Fruit fly (Drosophila melanogaster) whole organism, embryonic: ENCODE measurements around the gene pasi2.

ENCODE experiments used
- Abd-B ChIP-seq: fragments of 200-800 bp; sonication (Bioruptor generic); optimal IDR thresholded peaks from 2 replicates; lab custom pipeline; 2018; ENCODE audit warnings: missing biosample characterization, mild to moderate bottlenecking, missing genetic modification characterization, moderate library complexity
- Asciz ChIP-seq: fragments of 200-800 bp; sonication (Bioruptor generic); optimal IDR thresholded peaks from 2 replicates; lab custom pipeline; 2017; ENCODE audit warnings: missing biosample characterization, mild to moderate bottlenecking, missing genetic modification characterization, missing genetic modification reagents
- B-H1 ChIP-seq: fragments of 200-800 bp; sonication (Bioruptor generic); IDR thresholded peaks from 3 replicates; pipeline ENCODE4 v1.3.6; 2022; ENCODE audit warnings: missing biosample characterization, missing genetic modification characterization
- Bdp1 ChIP-seq: fragments of 200-800 bp; sonication (Bioruptor generic); optimal IDR thresholded peaks from 3 replicates; lab custom pipeline; 2016; ENCODE audit warnings: missing biosample characterization, missing genetic modification characterization
- Bgb ChIP-seq: fragments of 200-800 bp; sonication (Bioruptor generic); IDR thresholded peaks from 2 replicates; pipeline ENCODE4 v1.3.6; 2022; ENCODE audit warnings: missing biosample characterization, missing genetic modification characterization; ENCODE audit not compliant: partially characterized antibody
- Bteb2 ChIP-seq: fragments of 200-800 bp; sonication (Bioruptor generic); optimal IDR thresholded peaks from 2 replicates; lab custom pipeline; 2016; ENCODE audit warnings: missing biosample characterization, missing genetic modification characterization
- CG10274 ChIP-seq: fragments of 200-800 bp; sonication (Bioruptor generic); optimal IDR thresholded peaks from 3 replicates; lab custom pipeline; 2017; ENCODE audit warnings: missing biosample characterization, mild to moderate bottlenecking, missing genetic modification characterization
- CG10366 ChIP-seq: fragments of 200-800 bp; sonication (Bioruptor generic); IDR thresholded peaks from 2 replicates; pipeline ENCODE4 v1.3.6; 2022; ENCODE audit warnings: missing biosample characterization, missing genetic modification characterization
- CG10462 ChIP-seq: fragments of 200-800 bp; sonication (Bioruptor generic); optimal IDR thresholded peaks from 2 replicates; lab custom pipeline; 2016; ENCODE audit warnings: missing biosample characterization, missing genetic modification characterization
- CG15011 ChIP-seq: fragments of 200-800 bp; sonication (Bioruptor generic); optimal IDR thresholded peaks from 3 replicates; lab custom pipeline; 2018; ENCODE audit warnings: missing biosample characterization, mild to moderate bottlenecking, missing genetic modification characterization
- CG17186 ChIP-seq: fragments of 200-800 bp; sonication (Bioruptor generic); optimal IDR thresholded peaks from 3 replicates; lab custom pipeline; 2017; ENCODE audit warnings: missing biosample characterization, missing genetic modification reagents, missing genetic modification characterization
- CG17328 ChIP-seq: fragments of 200-800 bp; sonication (Bioruptor generic); IDR thresholded peaks from 2 replicates; pipeline ENCODE4 v1.3.6; 2022; ENCODE audit warnings: missing biosample characterization, missing genetic modification characterization
- CG17361 ChIP-seq: fragments of 200-800 bp; sonication (Bioruptor generic); IDR thresholded peaks from 3 replicates; pipeline ENCODE4 v1.3.6; 2022; ENCODE audit warnings: missing biosample characterization, missing genetic modification characterization
- CG17612 ChIP-seq: fragments of 200-800 bp; sonication (Bioruptor generic); IDR thresholded peaks from 2 replicates; pipeline ENCODE4 v1.3.6; 2022; ENCODE audit warnings: missing biosample characterization, missing genetic modification characterization
- CG17912 ChIP-seq: fragments of 200-800 bp; sonication (Bioruptor generic); optimal IDR thresholded peaks from 2 replicates; lab custom pipeline; 2018; ENCODE audit warnings: missing biosample characterization, mild to moderate bottlenecking, missing genetic modification characterization
- CG2120 ChIP-seq: fragments of 200-800 bp; sonication (Bioruptor generic); optimal IDR thresholded peaks from 3 replicates; lab custom pipeline; 2016; ENCODE audit warnings: missing biosample characterization, missing genetic modification characterization
- CG2678 ChIP-seq: fragments of 200-800 bp; sonication (Bioruptor generic); optimal IDR thresholded peaks from 3 replicates; lab custom pipeline; 2019; ENCODE audit warnings: missing biosample characterization, mild to moderate bottlenecking, missing genetic modification characterization, moderate library complexity
- CG30431 ChIP-seq: fragments of 200-800 bp; sonication (Bioruptor generic); optimal IDR thresholded peaks from 2 replicates; lab custom pipeline; 2017; ENCODE audit warnings: missing biosample characterization, missing genetic modification characterization
- CG31388 ChIP-seq: fragments of 200-800 bp; sonication (Bioruptor generic); optimal IDR thresholded peaks from 2 replicates; lab custom pipeline; 2016; ENCODE audit warnings: missing biosample characterization, missing genetic modification characterization
- CG42726 ChIP-seq: fragments of 200-800 bp; sonication (Bioruptor generic); IDR thresholded peaks from 2 replicates; pipeline ENCODE4 v1.3.6; 2022; ENCODE audit warnings: missing biosample characterization, missing genetic modification characterization; ENCODE audit not compliant: partially characterized antibody
- CG7357 ChIP-seq: fragments of 200-800 bp; sonication (Bioruptor generic); IDR thresholded peaks from 3 replicates; pipeline ENCODE4 v1.3.6; 2022; ENCODE audit warnings: missing biosample characterization, missing genetic modification characterization
- CG7745 ChIP-seq: fragments of 200-800 bp; sonication (Bioruptor generic); optimal IDR thresholded peaks from 2 replicates; lab custom pipeline; 2018; ENCODE audit warnings: missing biosample characterization, mild to moderate bottlenecking, missing genetic modification characterization, moderate library complexity
- CG7928 ChIP-seq: fragments of 200-800 bp; sonication (Bioruptor generic); optimal IDR thresholded peaks from 2 replicates; lab custom pipeline; 2017; ENCODE audit warnings: missing biosample characterization, mild to moderate bottlenecking, missing genetic modification characterization
- CG8359 ChIP-seq: fragments of 200-800 bp; sonication (Bioruptor generic); optimal IDR thresholded peaks from 2 replicates; lab custom pipeline; 2017; ENCODE audit warnings: missing biosample characterization, mild to moderate bottlenecking, missing genetic modification characterization, borderline replicate concordance
- CG9727 ChIP-seq: fragments of 200-800 bp; sonication (Bioruptor generic); optimal IDR thresholded peaks from 3 replicates; lab custom pipeline; 2017; ENCODE audit warnings: missing biosample characterization, mild to moderate bottlenecking, missing genetic modification characterization
- CTCF ChIP-seq: fragments of 200-800 bp; sonication (Bioruptor generic); optimal IDR thresholded peaks from 2 replicates; lab custom pipeline; 2017; ENCODE audit warnings: missing biosample characterization, mild to moderate bottlenecking, missing genetic modification characterization, moderate library complexity
- D ChIP-seq, 2 experiments: fragments of 200-800 bp in 1 of 2; fragments of >200 bp in 1 of 2; sonication (Bioruptor generic) in 1 of 2; optimal IDR thresholded peaks; 2 replicates in 1 of 2; 3 replicates in 1 of 2; lab custom pipeline; 2017; ENCODE audit warnings: mild to moderate bottlenecking in 1 of 2, missing biosample characterization in 1 of 2, missing genetic modification characterization in 1 of 2, missing genetic modification reagents in 1 of 2
- D19A ChIP-seq: fragments of 200-800 bp; optimal IDR thresholded peaks from 3 replicates; lab custom pipeline; 2019; ENCODE audit warnings: missing biosample characterization, mild to moderate bottlenecking, missing genetic modification characterization, moderate library complexity
- GATAe ChIP-seq: fragments of 200-800 bp; sonication (Bioruptor generic); conservative IDR thresholded peaks from 2 replicates; pipeline ENCODE4 v1.3.6; 2022; ENCODE audit warnings: missing biosample characterization, missing genetic modification characterization
- HLH4C ChIP-seq: fragments of 200-800 bp; sonication (Bioruptor generic); IDR thresholded peaks from 3 replicates; pipeline ENCODE4 v1.3.6; 2022; ENCODE audit warnings: missing biosample characterization, missing genetic modification characterization; ENCODE audit not compliant: partially characterized antibody
- HmgD ChIP-seq: fragments of 200-800 bp; sonication (Bioruptor generic); optimal IDR thresholded peaks from 3 replicates; lab custom pipeline; 2016; ENCODE audit warnings: missing biosample characterization, missing genetic modification characterization
- Med ChIP-seq: fragments of 200-800 bp; sonication (Bioruptor generic); peaks from one replicate; lab custom pipeline; 2016; ENCODE audit warnings: missing biosample characterization, missing genetic modification characterization, mild to moderate bottlenecking, inconsistent platforms, moderate library complexity
- PHDP ChIP-seq: fragments of 200-800 bp; sonication (Bioruptor generic); optimal IDR thresholded peaks from 3 replicates; lab custom pipeline; 2018; ENCODE audit warnings: missing biosample characterization, mild to moderate bottlenecking, missing genetic modification characterization, moderate library complexity
- Rx ChIP-seq: fragments of 200-800 bp; sonication (Bioruptor generic); IDR thresholded peaks from 2 replicates; pipeline ENCODE4 v1.3.6; 2022; ENCODE audit warnings: missing biosample characterization, missing genetic modification characterization
- Sin3A ChIP-seq: fragments of >200 bp; optimal IDR thresholded peaks from 2 replicates; lab custom pipeline; 2018
- Sox102F ChIP-seq: fragments of 200-800 bp; sonication (Bioruptor generic); optimal IDR thresholded peaks from 2 replicates; lab custom pipeline; 2018; ENCODE audit warnings: missing biosample characterization, mild to moderate bottlenecking, missing genetic modification characterization, moderate library complexity
- ac ChIP-seq: fragments of 200-800 bp; sonication (Bioruptor generic); optimal IDR thresholded peaks from 3 replicates; lab custom pipeline; 2017; ENCODE audit warnings: missing biosample characterization, mild to moderate bottlenecking, missing genetic modification characterization
- al ChIP-seq: fragments of 200-800 bp; sonication (Bioruptor generic); IDR thresholded peaks from 2 replicates; pipeline ENCODE4 v1.3.6; 2022; ENCODE audit warnings: missing biosample characterization, missing genetic modification characterization
- ash1 ChIP-seq: fragments of 200-800 bp; sonication (Bioruptor generic); optimal IDR thresholded peaks from 2 replicates; lab custom pipeline; 2018; ENCODE audit warnings: missing biosample characterization, mild to moderate bottlenecking, missing genetic modification characterization
- az2 ChIP-seq: fragments of 200-800 bp; sonication (Bioruptor generic); optimal IDR thresholded peaks from 3 replicates; lab custom pipeline; 2016; ENCODE audit warnings: missing biosample characterization, missing genetic modification characterization
- gce ChIP-seq: fragments of 200-800 bp; sonication (Bioruptor generic); IDR thresholded peaks from 3 replicates; pipeline ENCODE4 v1.3.6; 2022; ENCODE audit warnings: missing biosample characterization, missing genetic modification characterization
- gcm2 ChIP-seq: fragments of 200-800 bp; sonication (Bioruptor generic); optimal IDR thresholded peaks from 2 replicates; lab custom pipeline; 2016; ENCODE audit warnings: missing biosample characterization, missing genetic modification characterization
- ken ChIP-seq: fragments of 200-800 bp; sonication (Bioruptor generic); IDR thresholded peaks from 3 replicates; pipeline ENCODE4 v1.3.6; 2022; ENCODE audit warnings: missing biosample characterization, missing genetic modification characterization
- nau ChIP-seq: fragments of 200-800 bp; sonication (Bioruptor generic); optimal IDR thresholded peaks from 3 replicates; lab custom pipeline; 2017; ENCODE audit warnings: missing biosample characterization, mild to moderate bottlenecking, missing genetic modification characterization, missing genetic modification reagents
- otp ChIP-seq: fragments of 200-800 bp; sonication (Bioruptor generic); IDR thresholded peaks from 3 replicates; pipeline ENCODE4, ENCODE4 v1.3.6; 2022; ENCODE audit warnings: missing biosample characterization, missing genetic modification characterization
- scrt ChIP-seq: fragments of 200-800 bp; sonication (Bioruptor generic); optimal IDR thresholded peaks from 2 replicates; lab custom pipeline; 2018; ENCODE audit warnings: missing biosample characterization, mild to moderate bottlenecking, missing genetic modification characterization, moderate library complexity
- zen ChIP-seq: fragments of 200-800 bp; sonication (Bioruptor generic); optimal IDR thresholded peaks from 3 replicates; lab custom pipeline; 2018; ENCODE audit warnings: missing biosample characterization, mild to moderate bottlenecking, missing genetic modification characterization, moderate library complexity
- zen2 ChIP-seq: fragments of 200-800 bp; sonication (Bioruptor generic); IDR thresholded peaks from 3 replicates; pipeline ENCODE4 v1.3.6; 2022; ENCODE audit warnings: missing biosample characterization, missing genetic modification characterization; ENCODE audit not compliant: partially characterized antibody

The pasi2 gene

DNA sequence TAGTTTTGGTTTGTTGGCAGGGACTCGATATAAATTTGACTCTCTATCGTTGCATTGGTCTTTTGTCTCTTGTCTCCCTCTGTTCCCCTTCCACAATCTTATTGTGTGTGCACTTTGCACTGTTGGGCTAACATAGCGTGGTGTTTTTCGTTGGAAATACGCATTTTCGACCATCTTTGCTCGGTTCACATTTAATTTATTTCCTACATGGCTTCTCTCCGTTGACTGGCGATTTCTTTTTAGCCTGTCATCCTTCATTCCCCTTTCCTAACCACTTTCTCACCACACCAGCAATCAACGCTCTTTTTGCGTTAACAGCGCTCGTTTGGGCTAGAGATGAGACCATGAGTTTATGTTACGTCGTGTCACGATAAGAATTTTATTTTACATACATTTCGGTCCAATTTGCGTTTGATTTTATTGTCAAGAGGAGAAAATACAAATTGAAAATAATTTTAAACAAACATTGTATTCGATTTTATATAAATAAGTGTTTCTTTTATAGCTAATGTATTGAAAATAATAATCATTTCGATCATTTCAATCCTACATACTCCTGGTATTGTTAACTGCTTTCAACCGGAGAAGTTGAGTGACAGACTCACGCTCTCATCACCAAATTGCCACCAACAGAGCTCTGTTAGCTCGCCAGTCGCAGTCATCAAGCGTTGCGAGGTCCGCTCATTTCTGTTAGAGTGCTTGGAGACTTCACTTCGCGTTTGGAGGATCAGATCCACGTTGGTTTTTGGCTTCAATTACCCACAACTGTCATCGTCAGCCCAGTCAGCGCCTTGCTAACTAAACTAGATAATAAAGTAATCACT is 6.4 kb downstream of the pasi2 start (continued):
- TF ChIP-seq gce = no peak; the same call in 2 of the 3 replicates
- no peak for TF ChIP-seq ac (GFP tag; lab: Kevin White, UChicago)
- no peak for TF ChIP-seq CG7745
- TF ChIP-seq Rx (GFP tag; lab: Robert Waterston, UW) = no peak
- TF ChIP-seq CTCF (GFP tag; lab: Kevin White, UChicago) = peak; percentile 20
- peak; percentile 33; the same call in 2 of the 3 replicates for TF ChIP-seq B-H1 (GFP tag; lab: Robert Waterston, UW)
- TF ChIP-seq al = peak; percentile 29; the same call in 1 of the 2 replicates
- no peak; the same call in 2 of the 3 replicates for TF ChIP-seq zen2
- TF ChIP-seq CG9727 (GFP tag; lab: Kevin White, UChicago) = peak; percentile 79
- TF ChIP-seq CG10366 = peak; percentile 57; the same call in 1 of the 2 replicates
- peak; percentile 43; the same call in 1 of the 3 replicates for TF ChIP-seq CG7357
- TF ChIP-seq HLH4C (GFP tag; lab: Robert Waterston, UW) = peak; percentile 90
- no peak for TF ChIP-seq GATAe (GFP tag; lab: Robert Waterston, UW)
- TF ChIP-seq CG8359 (GFP tag; lab: Kevin White, UChicago) = peak; percentile 64
- no peak for TF ChIP-seq D (optimal IDR thresholded peaks at IDR 0.05; lab: Kevin White, UChicago)
- peak; percentile 65 for TF ChIP-seq D (GFP tag; optimal IDR thresholded peaks at IDR 0.05; lab: Kevin White, UChicago)
- peak; percentile 63; the same call in 1 of the 2 replicates for TF ChIP-seq CG42726 (GFP tag; lab: Robert Waterston, UW)
- TF ChIP-seq Abd-B (GFP tag; lab: Kevin White, UChicago) = peak; percentile 37
- TF ChIP-seq zen = peak; percentile 69
- peak; percentile 91 for TF ChIP-seq CG2678 (tag; lab: Kevin White, UChicago)
- peak; percentile 75 for TF ChIP-seq nau (GFP tag; lab: Kevin White, UChicago)
- peak; percentile 72 for TF ChIP-seq ash1 (GFP tag; lab: Kevin White, UChicago)
- no peak for TF ChIP-seq CG31388 (GFP tag; lab: Kevin White, UChicago)
- no peak for TF ChIP-seq CG17912 (GFP tag; lab: Kevin White, UChicago)
- peak; percentile 88 for TF ChIP-seq CG2120 (GFP tag; lab: Kevin White, UChicago)
- TF ChIP-seq CG17361 (GFP tag; lab: Robert Waterston, UW) = peak; percentile 81
- peak; percentile 64 for TF ChIP-seq Sox102F (GFP tag; lab: Kevin White, UChicago)
- no peak for TF ChIP-seq Sin3A (lab: Kevin White, UChicago)
- TF ChIP-seq PHDP (tag; lab: Kevin White, UChicago) = peak; percentile 85
- TF ChIP-seq otp (GFP tag; lab: Robert Waterston, UW) = peak; percentile 48; the same call in 1 of the 3 replicates
- peak; percentile 93 for TF ChIP-seq Med
- peak; percentile 30 for TF ChIP-seq Bdp1 (GFP tag; lab: Kevin White, UChicago)
- TF ChIP-seq CG17612 = peak; percentile 29; the same call in 1 of the 2 replicates
- peak; percentile 88 for TF ChIP-seq Bgb (GFP tag; lab: Robert Waterston, UW)
- no peak for TF ChIP-seq CG10274 (GFP tag; lab: Kevin White, UChicago)
- no peak for TF ChIP-seq CG10462
- TF ChIP-seq D19A (tag; lab: Kevin White, UChicago) = peak; percentile 68
- TF ChIP-seq CG15011 (GFP tag; lab: Kevin White, UChicago) = peak; percentile 81
- peak; percentile 38 for TF ChIP-seq CG30431 (GFP tag; lab: Kevin White, UChicago)
- TF ChIP-seq ken = peak; percentile 25; the same call in 1 of the 3 replicates
- TF ChIP-seq CG17328 (GFP tag; lab: Robert Waterston, UW) = peak; percentile 38
- peak; percentile 60 for TF ChIP-seq az2 (GFP tag; lab: Kevin White, UChicago)
- peak; percentile 13 for TF ChIP-seq HmgD (GFP tag; lab: Kevin White, UChicago)
- TF ChIP-seq CG7928 (GFP tag; lab: Kevin White, UChicago) = peak; percentile 24
- peak; percentile 68 for TF ChIP-seq CG17186 (GFP tag; lab: Kevin White, UChicago)
- TF ChIP-seq gcm2 = peak; percentile 7
- TF ChIP-seq scrt (GFP tag; lab: Kevin White, UChicago) = peak; percentile 80
- peak; percentile 55 for TF ChIP-seq Asciz (GFP tag; lab: Kevin White, UChicago)
- peak; percentile 64 for TF ChIP-seq Bteb2 (GFP tag; lab: Kevin White, UChicago)
